Fruit fly (Drosophila melanogaster): Measurements from ENCODE around the gene CG13065.
A peak's percentile ranks its signal among the peaks of the same experiment; 100 is the strongest.

The CG13065 gene

DNA sequence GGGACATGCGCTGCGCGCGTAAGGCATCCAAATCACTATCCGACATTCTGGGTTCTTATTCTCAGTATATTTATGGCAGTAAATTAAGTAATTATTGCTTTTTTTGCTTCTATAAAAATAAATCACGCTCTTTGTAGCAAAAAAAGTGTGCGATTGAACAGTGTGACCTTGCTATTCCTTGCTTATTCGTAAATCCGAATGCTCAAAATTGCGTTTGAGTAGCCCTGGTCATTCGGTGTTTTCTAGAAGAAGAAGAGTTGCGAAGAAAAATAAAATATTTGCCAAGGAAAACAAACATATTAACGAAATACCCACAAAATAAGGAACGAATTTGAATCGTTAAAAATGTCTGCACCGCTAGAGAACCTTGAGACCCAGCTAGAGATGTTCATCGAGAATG lies 45.4 kb upstream of the CG13065 start, which contains the start of the genes PDCD-5 and MED10 (continued):
- TF ChIP-seq fd64A (GFP tag; optimal IDR thresholded peaks at IDR 0.05) (no peak), jumu (GFP tag; optimal IDR thresholded peaks at IDR 0.05) (no peak), trh (GFP tag; optimal IDR thresholded peaks at IDR 0.05) (no peak), CG6854 (GFP tag; optimal IDR thresholded peaks at IDR 0.05) (no peak), CG7987 (GFP tag; optimal IDR thresholded peaks at IDR 0.05) (peak; percentile 55), Dip2 (GFP tag; IDR thresholded peaks at IDR 0.05) (no peak), HLH54F (GFP tag; optimal IDR thresholded peaks at IDR 0.05) (no peak), grau (tag; optimal IDR thresholded peaks at IDR 0.05) (no peak), ham (GFP tag; IDR thresholded peaks at IDR 0.05) (no peak), YL-1 (GFP tag; optimal IDR thresholded peaks at IDR 0.05) (peak; percentile 96), chif (GFP tag; optimal IDR thresholded peaks at IDR 0.05) (peak in 1 of 2 experiments; percentile 13), h (optimal IDR thresholded peaks at IDR 0.05) (no peak), Gsc (GFP tag; IDR thresholded peaks at IDR 0.05) (no peak), sc (optimal IDR thresholded peaks at IDR 0.05) (no peak), sc (GFP tag; optimal IDR thresholded peaks at IDR 0.05) (no peak), insv (GFP tag; optimal IDR thresholded peaks at IDR 0.05) (no peak), sna (GFP tag; IDR thresholded peaks at IDR 0.05; ENCODE audit: partially characterized antibody) (0 out of 2 replicates have a peak, but pooled peaks have one; percentile 29), Poxn (GFP tag; IDR thresholded peaks at IDR 0.05) (no peak), fru (optimal IDR thresholded peaks at IDR 0.05) (no peak), NC2α (GFP tag; optimal IDR thresholded peaks at IDR 0.05) (no peak), CG6765 (GFP tag; optimal IDR thresholded peaks at IDR 0.05) (no peak), sob (GFP tag; IDR thresholded peaks at IDR 0.05) (peak; percentile 44; the same call in 1 of the 2 replicates), CG1832 (GFP tag; optimal IDR thresholded peaks at IDR 0.05) (no peak), btn (GFP tag; optimal IDR thresholded peaks at IDR 0.05) (no peak), otp (GFP tag; IDR thresholded peaks at IDR 0.05) (no peak), her (GFP tag; optimal IDR thresholded peaks at IDR 0.05) (peak; percentile 100), CG6654 (GFP tag; optimal IDR thresholded peaks at IDR 0.05) (no peak), CG4854 (GFP tag; optimal IDR thresholded peaks at IDR 0.05) (no peak), ro (GFP tag; IDR thresholded peaks at IDR 0.05) (no peak), ATbp (GFP tag; optimal IDR thresholded peaks at IDR 0.05) (no peak), CG9727 (GFP tag; optimal IDR thresholded peaks at IDR 0.05) (no peak), Mad (GFP tag; optimal IDR thresholded peaks at IDR 0.05) (no peak), CG9932 (GFP tag; IDR thresholded peaks at IDR 0.05) (no peak; the same call in 1 of the 2 replicates), CG2712 (tag; optimal IDR thresholded peaks at IDR 0.05) (no peak), NK7.1 (GFP tag; optimal IDR thresholded peaks at IDR 0.05) (no peak), Usf (GFP tag; optimal IDR thresholded peaks at IDR 0.05) (no peak), CG14860 (GFP tag; IDR thresholded peaks at IDR 0.05; ENCODE audit: partially characterized antibody) (no peak), NC2β (GFP tag; optimal IDR thresholded peaks at IDR 0.05) (no peak), CG3163 (GFP tag; optimal IDR thresholded peaks at IDR 0.05) (no peak), tll (GFP tag; optimal IDR thresholded peaks at IDR 0.05) (no peak), CG34422 (GFP tag; IDR thresholded peaks at IDR 0.05) (peak; percentile 75; the same call in 1 of the 3 replicates), sens (GFP tag) (peak; percentile 84), sd (tag; optimal IDR thresholded peaks at IDR 0.05) (no peak), CG6254 (GFP tag; optimal IDR thresholded peaks at IDR 0.05) (no peak), CG13296 (GFP tag; optimal IDR thresholded peaks at IDR 0.05) (no peak), CG11695 (GFP tag; IDR thresholded peaks at IDR 0.05) (no peak), CG7372 (GFP tag; IDR thresholded peaks at IDR 0.05) (no peak), CG12155 (GFP tag; optimal IDR thresholded peaks at IDR 0.05) (no peak), Opbp (GFP tag; IDR thresholded peaks at IDR 0.05; ENCODE audit: partially characterized antibody) (peak; percentile 50; the same call in 1 of the 3 replicates), CG18619 (GFP tag; optimal IDR thresholded peaks at IDR 0.05) (no peak), Xrp1 (GFP tag; IDR thresholded peaks at IDR 0.05) (no peak), ttk (GFP tag; IDR thresholded peaks at IDR 0.05) (no peak), Hand (GFP tag; optimal IDR thresholded peaks at IDR 0.05) (no peak)
